Worm (Caenorhabditis elegans) whole organism, L3 larva: ENCODE results near the gene xbp-1.

Experiments used
- R02D3.7 ChIP-seq: fragments of 150-350 bp; optimal IDR thresholded peaks from 2 replicates; lab custom pipeline; 2014; ENCODE audit warnings: missing biosample characterization, missing genetic modification characterization
- ZK546.5 ChIP-seq: sonication (generic microtip); optimal IDR thresholded peaks from 2 replicates; lab custom pipeline; 2017; ENCODE audit warnings: missing biosample characterization, missing genetic modification characterization
- aly-2 ChIP-seq: fragments of 150-350 bp; optimal IDR thresholded peaks from 2 replicates; lab custom pipeline; 2014; ENCODE audit warnings: missing biosample characterization, missing genetic modification characterization
- ama-1 ChIP-seq: fragments of 150-350 bp; optimal IDR thresholded peaks from 2 replicates; lab custom pipeline; 2018
- ceh-16 ChIP-seq: sonication (generic microtip); optimal IDR thresholded peaks from 2 replicates; lab custom pipeline; 2017; ENCODE audit warnings: missing biosample characterization, missing genetic modification characterization
- ceh-82 ChIP-seq: fragments of 150-350 bp; optimal IDR thresholded peaks from 2 replicates; lab custom pipeline; 2014; ENCODE audit warnings: missing biosample characterization, missing genetic modification characterization
- ceh-9 ChIP-seq: sonication (generic microtip); optimal IDR thresholded peaks from 2 replicates; lab custom pipeline; 2018; ENCODE audit warnings: missing biosample characterization, missing genetic modification characterization
- daf-12 ChIP-seq: fragments of 150-350 bp; optimal IDR thresholded peaks from 2 replicates; lab custom pipeline; 2014; ENCODE audit warnings: missing biosample characterization, missing genetic modification reagents, missing genetic modification characterization
- elt-1 ChIP-seq: fragments of 150-350 bp; optimal IDR thresholded peaks from 2 replicates; lab custom pipeline; 2014; ENCODE audit warnings: missing biosample characterization, missing genetic modification characterization
- elt-2 ChIP-seq: sonication (generic microtip); optimal IDR thresholded peaks from 2 replicates; lab custom pipeline; 2016; ENCODE audit warnings: missing genetic modification reagents, mild to moderate bottlenecking, missing genetic modification characterization, missing compliant biosample characterization
- elt-3 ChIP-seq, 3 experiments: fragments of 150-350 bp in 1 of 3; sonication (generic microtip) in 2 of 3; optimal IDR thresholded peaks; 2 replicates in 2 of 3; 4 replicates in 1 of 3; lab custom pipeline; 2014 to 2017; ENCODE audit warnings: missing biosample characterization in 3 of 3, missing genetic modification characterization in 3 of 3
- eor-1 ChIP-seq, 2 experiments: fragments of 150-350 bp; optimal IDR thresholded peaks; 2 replicates each; lab custom pipeline; 2014 to 2018; ENCODE audit warnings: missing biosample characterization in 2 of 2, missing genetic modification characterization in 2 of 2
- fkh-10 ChIP-seq: sonication (generic microtip); optimal IDR thresholded peaks from 2 replicates; lab custom pipeline; 2017; ENCODE audit warnings: missing biosample characterization, missing genetic modification reagents, missing genetic modification characterization
- fkh-2 ChIP-seq: fragments of 150-350 bp; optimal IDR thresholded peaks from 2 replicates; lab custom pipeline; 2014; ENCODE audit warnings: missing biosample characterization, missing genetic modification reagents, missing genetic modification characterization
- hmg-11 ChIP-seq: sonication (generic microtip); optimal IDR thresholded peaks from 2 replicates; lab custom pipeline; 2016; ENCODE audit warnings: missing genetic modification characterization, missing compliant biosample characterization
- jun-1 ChIP-seq: fragments of 150-350 bp; optimal IDR thresholded peaks from 2 replicates; lab custom pipeline; 2014; ENCODE audit warnings: missing biosample characterization, missing genetic modification reagents, missing genetic modification characterization
- lin-15B ChIP-seq: fragments of 150-350 bp; optimal IDR thresholded peaks from 2 replicates; lab custom pipeline; 2014; ENCODE audit warnings: missing biosample characterization, missing genetic modification characterization
- lin-39 ChIP-seq: fragments of 150-350 bp; optimal IDR thresholded peaks from 2 replicates; lab custom pipeline; 2018; ENCODE audit warnings: missing biosample characterization, missing genetic modification reagents, missing genetic modification characterization
- lsy-12 ChIP-seq: sonication (generic microtip); optimal IDR thresholded peaks from 2 replicates; lab custom pipeline; 2016; ENCODE audit warnings: mild to moderate bottlenecking, missing genetic modification characterization, missing compliant biosample characterization
- mdl-1 ChIP-seq: fragments of 150-350 bp; optimal IDR thresholded peaks from 2 replicates; lab custom pipeline; 2014; ENCODE audit warnings: missing biosample characterization, missing genetic modification characterization
- nfya-1 ChIP-seq: sonication (generic microtip); optimal IDR thresholded peaks from 2 replicates; lab custom pipeline; 2017; ENCODE audit warnings: missing genetic modification characterization, mild to moderate bottlenecking, missing compliant biosample characterization, antibody characterized with exemption, moderate library complexity; ENCODE audit not compliant: insufficient read depth
- nhr-12 ChIP-seq: fragments of 150-350 bp; optimal IDR thresholded peaks from 2 replicates; lab custom pipeline; 2014; ENCODE audit warnings: missing biosample characterization, missing genetic modification characterization
- nhr-23 ChIP-seq: fragments of 150-350 bp; optimal IDR thresholded peaks from 2 replicates; lab custom pipeline; 2014; ENCODE audit warnings: missing biosample characterization, missing genetic modification reagents, missing genetic modification characterization
- nhr-25 ChIP-seq: sonication (generic microtip); optimal IDR thresholded peaks from 2 replicates; lab custom pipeline; 2017; ENCODE audit warnings: missing biosample characterization, missing genetic modification characterization
- nhr-28 ChIP-seq: fragments of 150-350 bp; optimal IDR thresholded peaks from 2 replicates; lab custom pipeline; 2014; ENCODE audit warnings: missing biosample characterization, missing genetic modification characterization
- nhr-43 ChIP-seq: sonication (generic microtip); optimal IDR thresholded peaks from 2 replicates; lab custom pipeline; 2016; ENCODE audit warnings: mild to moderate bottlenecking, missing genetic modification characterization, missing compliant biosample characterization; ENCODE audit not compliant: poor library complexity, severe bottlenecking
- nhr-67 ChIP-seq: fragments of 150-350 bp; optimal IDR thresholded peaks from 2 replicates; lab custom pipeline; 2014; ENCODE audit warnings: missing biosample characterization, missing genetic modification characterization
- nhr-76 ChIP-seq: fragments of 150-350 bp; sonication (generic microtip); optimal IDR thresholded peaks from 5 replicates; lab custom pipeline; 2014; ENCODE audit warnings: missing biosample characterization, missing genetic modification characterization
- nhr-77 ChIP-seq: fragments of 150-350 bp; optimal IDR thresholded peaks from 2 replicates; lab custom pipeline; 2014; ENCODE audit warnings: missing biosample characterization, missing genetic modification characterization
- pha-4 ChIP-seq: fragments of 150-350 bp; optimal IDR thresholded peaks from 2 replicates; lab custom pipeline; 2014; ENCODE audit warnings: missing biosample characterization, missing genetic modification reagents, missing genetic modification characterization
- pqm-1 ChIP-seq: fragments of 150-350 bp; optimal IDR thresholded peaks from 2 replicates; lab custom pipeline; 2017; ENCODE audit warnings: missing biosample characterization, missing genetic modification characterization, inconsistent platforms
- sea-2 ChIP-seq: fragments of 150-350 bp; sonication (generic microtip); optimal IDR thresholded peaks from 4 replicates; lab custom pipeline; 2014; ENCODE audit warnings: missing biosample characterization, missing genetic modification reagents, missing genetic modification characterization
- snpc-4 ChIP-seq: fragments of 150-350 bp; optimal IDR thresholded peaks from 2 replicates; lab custom pipeline; 2014; ENCODE audit warnings: missing biosample characterization, missing genetic modification characterization
- tbx-2 ChIP-seq: sonication (generic microtip); optimal IDR thresholded peaks from 2 replicates; lab custom pipeline; 2016; ENCODE audit warnings: mild to moderate bottlenecking, missing genetic modification characterization, missing compliant biosample characterization
- unc-39 ChIP-seq: sonication (generic microtip); optimal IDR thresholded peaks from 4 replicates; lab custom pipeline; 2017; ENCODE audit warnings: missing biosample characterization, missing genetic modification characterization
- unc-62 ChIP-seq: fragments of 150-350 bp; sonication (generic microtip); optimal IDR thresholded peaks from 4 replicates; lab custom pipeline; 2014; ENCODE audit warnings: missing biosample characterization, missing genetic modification reagents, missing genetic modification characterization
- zag-1 ChIP-seq: fragments of 150-350 bp; optimal IDR thresholded peaks from 2 replicates; lab custom pipeline; 2014; ENCODE audit warnings: missing biosample characterization, missing genetic modification characterization
- ztf-4 ChIP-seq: fragments of 150-350 bp; optimal IDR thresholded peaks from 2 replicates; lab custom pipeline; 2014; ENCODE audit warnings: missing biosample characterization, missing genetic modification characterization

Gene xbp-1

DNA sequence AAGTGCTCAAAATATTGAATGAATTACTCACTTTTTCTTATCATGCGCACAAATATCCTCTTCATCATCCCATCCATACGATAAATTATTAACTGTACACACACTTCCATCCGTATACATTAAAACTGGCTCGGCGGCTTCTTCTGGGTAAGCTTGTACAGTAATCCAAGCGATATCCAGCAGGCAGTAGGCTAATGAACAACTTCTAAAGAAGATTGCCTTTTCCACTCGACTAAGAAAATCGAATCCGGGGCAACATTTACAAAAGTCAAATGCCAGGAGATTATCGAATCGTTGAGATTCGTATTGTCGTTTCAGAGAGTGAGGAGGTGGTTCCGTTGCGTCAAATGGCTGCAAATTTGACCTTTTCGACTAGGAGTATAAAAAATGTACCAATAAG lies 37.8 kb downstream of the xbp-1 start:
- TF ChIP-seq nhr-12 (tag; lab: Kevin White, UChicago) (no peak), nhr-77 (no peak), unc-62 (no peak), elt-3 (tag; optimal IDR thresholded peaks at IDR 0.05; lab: Kevin White, UChicago) (no peak), aly-2 (no peak), ztf-4 (tag; lab: Kevin White, UChicago) (no peak), ama-1 (lab: Kevin White, UChicago) (no peak), nfya-1 (tag; lab: Kevin White, UChicago) (no peak), mdl-1 (tag; lab: Kevin White, UChicago) (no peak), elt-1 (tag; lab: Kevin White, UChicago) (no peak), fkh-2 (no peak), fkh-10 (GFP tag; lab: Kevin White, UChicago) (no peak), unc-39 (tag; lab: Kevin White, UChicago) (no peak)
- TF ChIP-seq, all 47 proteins: peak for 0

DNA sequence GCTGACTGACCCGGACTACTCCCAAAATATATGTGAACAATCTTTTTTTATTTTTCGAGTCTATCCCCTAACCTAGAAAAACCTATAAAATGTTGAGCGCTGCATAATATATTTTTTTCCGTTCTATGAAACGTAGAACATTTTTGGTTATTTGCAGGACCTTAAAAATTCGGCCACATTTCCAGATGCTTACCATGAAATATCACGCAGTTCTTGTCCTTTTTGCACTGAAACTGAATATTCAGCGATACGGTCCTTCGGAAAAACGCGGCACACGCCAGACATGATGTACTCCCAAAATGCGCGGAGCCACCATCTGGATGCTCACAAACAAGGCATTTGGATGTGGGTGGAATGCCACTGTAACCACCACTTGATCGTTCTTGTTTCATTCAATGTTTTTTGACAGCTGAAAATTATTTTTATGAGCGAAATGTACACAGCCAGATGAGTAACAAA lies 39.2 kb downstream of the xbp-1 start, which contains the start of gene nhr-20:
Gene nhr-20 (minus strand): TSS at position 409 of the 459 bp plus-strand sequence.
- no peak for TF ChIP-seq ztf-4 (tag; lab: Kevin White, UChicago)
- no peak for TF ChIP-seq nhr-76 (tag; lab: Kevin White, UChicago)
- no peak for TF ChIP-seq nhr-43 (tag; lab: Kevin White, UChicago)
- TF ChIP-seq pqm-1 (tag; lab: Kevin White, UChicago): no peak
- no peak for TF ChIP-seq ceh-82 (tag; lab: Kevin White, UChicago)
- TF ChIP-seq ceh-9: no peak
- TF ChIP-seq nhr-28: no peak
- no peak for TF ChIP-seq hmg-11
- no peak for TF ChIP-seq lin-39 (tag; lab: Kevin White, UChicago)
- TF ChIP-seq unc-39 (tag; lab: Kevin White, UChicago): no peak

DNA sequence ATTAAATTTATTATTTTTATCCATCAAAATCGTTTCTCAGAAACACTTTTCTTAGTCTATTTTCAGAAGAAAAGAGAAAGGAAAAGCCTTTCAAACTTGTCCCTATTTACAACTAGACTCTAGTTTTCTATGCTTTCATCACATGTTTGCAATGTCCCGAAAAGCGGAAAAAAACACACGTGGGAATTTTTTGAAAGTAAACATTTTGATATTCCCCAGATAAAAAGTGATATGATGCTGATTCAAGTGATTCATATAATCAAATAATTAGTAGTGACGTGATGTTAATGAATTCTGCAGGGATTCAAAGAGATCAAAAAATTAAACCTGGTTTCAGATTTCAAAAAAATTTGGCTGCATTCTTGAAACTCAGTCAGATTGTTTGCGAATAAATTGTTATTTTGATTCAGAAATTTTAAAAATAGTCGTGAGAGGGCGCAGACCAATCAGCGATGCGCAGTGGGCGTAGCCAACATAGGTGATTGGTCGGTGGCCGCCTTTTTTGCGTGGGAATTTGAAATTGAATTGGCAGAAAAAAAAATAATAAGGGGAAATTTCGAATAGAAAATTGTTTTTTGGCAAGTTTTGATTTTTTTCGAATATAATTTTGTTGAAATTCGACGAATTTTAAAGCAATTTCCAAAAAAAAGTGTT lies 41.2 kb downstream of the xbp-1 start:
- no peak for TF ChIP-seq elt-2
- peak; percentile 80 for TF ChIP-seq nfya-1 (tag; lab: Kevin White, UChicago)
- TF ChIP-seq sea-2 (GFP tag; lab: Kevin White, UChicago): no peak
- no peak for TF ChIP-seq eor-1 (tag; optimal IDR thresholded peaks at IDR 0.05; lab: Kevin White, UChicago)
- TF ChIP-seq hmg-11: no peak
- no peak for TF ChIP-seq lin-39 (tag; lab: Kevin White, UChicago)

DNA sequence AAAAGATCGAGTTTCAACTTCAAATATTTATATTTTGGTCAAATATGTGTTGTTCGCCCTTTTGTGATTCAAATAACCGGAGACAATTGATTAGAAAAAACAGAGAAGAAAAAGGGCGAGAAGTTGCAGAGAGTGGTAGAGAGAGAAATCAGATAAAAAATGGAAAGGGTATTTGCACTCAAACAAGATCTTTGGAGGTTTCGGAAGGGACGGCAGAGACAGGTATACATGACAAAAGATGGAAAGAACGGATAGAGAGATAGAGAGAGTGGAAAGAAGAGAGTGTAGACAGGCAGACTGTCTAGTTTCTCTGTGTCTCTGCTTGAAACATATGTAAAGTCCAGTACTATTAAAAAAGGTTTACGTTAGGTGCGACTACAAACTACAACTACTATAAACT lies 42.6 kb downstream of the xbp-1 start:
- peak; percentile 59 for TF ChIP-seq hmg-11
- TF ChIP-seq tbx-2 (tag; lab: Kevin White, UChicago): no peak
- TF ChIP-seq ceh-82 (tag; lab: Kevin White, UChicago): no peak
- peak; percentile 84 for TF ChIP-seq elt-1 (tag; lab: Kevin White, UChicago)
- no peak for TF ChIP-seq sea-2 (GFP tag; lab: Kevin White, UChicago)
- TF ChIP-seq nhr-43 (tag; lab: Kevin White, UChicago): peak; percentile 39
- peak; percentile 47 for TF ChIP-seq nhr-23 (tag; lab: Kevin White, UChicago)
- no peak for TF ChIP-seq ztf-4 (tag; lab: Kevin White, UChicago)
- TF ChIP-seq lin-15B (tag; lab: Kevin White, UChicago): no peak
- no peak for TF ChIP-seq snpc-4
- no peak for TF ChIP-seq elt-2
- no peak for TF ChIP-seq aly-2
- TF ChIP-seq elt-3 (tag; optimal IDR thresholded peaks at IDR 0.05; lab: Kevin White, UChicago): no peak
- no peak for TF ChIP-seq unc-62
- peak; percentile 20 for TF ChIP-seq nfya-1 (tag; lab: Kevin White, UChicago)
- TF ChIP-seq nhr-25 (tag; lab: Kevin White, UChicago): peak; percentile 81
- TF ChIP-seq fkh-2: no peak
- no peak for TF ChIP-seq ZK546.5 (tag; lab: Kevin White, UChicago)
- TF ChIP-seq daf-12 (tag; lab: Kevin White, UChicago): no peak
- TF ChIP-seq R02D3.7 (tag; lab: Kevin White, UChicago): no peak
- TF ChIP-seq zag-1 (tag; lab: Kevin White, UChicago): no peak
- peak; percentile 37 for TF ChIP-seq pha-4
- no peak for TF ChIP-seq lsy-12 (tag; lab: Kevin White, UChicago)
- TF ChIP-seq nhr-67: no peak
- TF ChIP-seq nhr-77: no peak
- TF ChIP-seq jun-1 (tag; lab: Kevin White, UChicago): no peak
- TF ChIP-seq ceh-16: no peak
- peak; percentile 4 for TF ChIP-seq ama-1 (lab: Kevin White, UChicago)
- TF ChIP-seq pqm-1 (tag; lab: Kevin White, UChicago): no peak
